In the genomic region with DNA sequence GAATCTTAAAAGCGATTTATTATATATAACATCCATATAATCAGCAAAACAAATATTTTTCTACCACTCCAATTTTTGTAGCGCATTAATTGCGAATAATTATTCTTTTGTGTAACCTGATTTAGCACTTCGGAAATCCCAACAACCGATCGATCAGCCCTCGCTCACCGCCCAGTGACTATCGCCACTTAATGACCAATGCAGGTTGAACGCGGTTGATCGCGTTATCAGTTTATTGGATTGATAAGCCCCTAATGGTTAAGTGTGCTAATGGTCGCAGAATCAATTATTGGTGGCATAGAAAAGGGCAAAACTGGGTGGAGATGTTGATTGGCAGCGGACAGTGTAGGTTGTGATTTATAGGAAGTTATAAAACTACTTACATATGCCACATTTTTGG, we compare ENCODE assay signal across 2 fruit fly cellular contexts.
TF ChIP-seq lines count a peak whose summit lies in the region.

No protein-coding gene starts in this region.

- TF ChIP-seq CTCF in whole organism, embryonic (GFP tag; optimal IDR thresholded peaks at IDR 0.05; lab: Kevin White, UChicago): no peak

TF ChIP-seq in whole organism, adult, 20 proteins besides CTCF, POLR2A, EP300 and RAD21:
- no peak for TF ChIP-seq pad (GFP tag; optimal IDR thresholded peaks at IDR 0.05; lab: Kevin White, UChicago)
- no peak for TF ChIP-seq CG11617 (GFP tag; optimal IDR thresholded peaks at IDR 0.05; lab: Kevin White, UChicago)
- TF ChIP-seq cnc (optimal IDR thresholded peaks at IDR 0.05; lab: Kevin White, UChicago): no peak
- TF ChIP-seq kay (GFP tag; lab: Kevin White, UChicago; ENCODE audit: borderline replicate concordance): peak; percentile 43

TF ChIP-seq in whole organism, embryonic, 481 proteins besides CTCF, POLR2A, EP300 and RAD21:
- TF ChIP-seq chinmo (GFP tag; IDR thresholded peaks at IDR 0.05; lab: Robert Waterston, UW; ENCODE audit: partially characterized antibody): 0 out of 4 replicates have a peak, but pooled peaks have one; percentile 55
- no peak for TF ChIP-seq CG3163 (GFP tag; optimal IDR thresholded peaks at IDR 0.05; lab: Kevin White, UChicago)
- no peak for TF ChIP-seq hb (GFP tag; IDR thresholded peaks at IDR 0.05; lab: Robert Waterston, UW; ENCODE audit: partially characterized antibody)
- peak; percentile 63 for TF ChIP-seq mirr (GFP tag; optimal IDR thresholded peaks at IDR 0.05; lab: Kevin White, UChicago)
- TF ChIP-seq vvl (GFP tag; IDR thresholded peaks at IDR 0.05; lab: Robert Waterston, UW): no peak
- TF ChIP-seq bcd (GFP tag; optimal IDR thresholded peaks at IDR 0.05; lab: Kevin White, UChicago): no peak
- TF ChIP-seq ab (GFP tag; optimal IDR thresholded peaks at IDR 0.05; lab: Kevin White, UChicago): no peak
- no peak for TF ChIP-seq CG2202 (tag; optimal IDR thresholded peaks at IDR 0.05; lab: Kevin White, UChicago)
- TF ChIP-seq Nf-YC (tag; optimal IDR thresholded peaks at IDR 0.05; lab: Kevin White, UChicago): no peak
- peak; percentile 82 for TF ChIP-seq Vsx1 (GFP tag; optimal IDR thresholded peaks at IDR 0.05; lab: Kevin White, UChicago)
- peak; percentile 55; the same call in 2 of the 3 replicates for TF ChIP-seq row (GFP tag; IDR thresholded peaks at IDR 0.05; lab: Robert Waterston, UW)
- TF ChIP-seq exex (tag; optimal IDR thresholded peaks at IDR 0.05; lab: Kevin White, UChicago): peak; percentile 96
- no peak for TF ChIP-seq usp (GFP tag; optimal IDR thresholded peaks at IDR 0.05; lab: Kevin White, UChicago)
- TF ChIP-seq Fer3 (tag; optimal IDR thresholded peaks at IDR 0.05; lab: Kevin White, UChicago): no peak
- no peak for TF ChIP-seq CG11456 (GFP tag; IDR thresholded peaks at IDR 0.05; lab: Robert Waterston, UW)
- no peak for TF ChIP-seq abd-A (tag; optimal IDR thresholded peaks at IDR 0.05; lab: Kevin White, UChicago)
- no peak for TF ChIP-seq CG15514 (GFP tag; optimal IDR thresholded peaks at IDR 0.05; lab: Kevin White, UChicago)
- TF ChIP-seq eve (GFP tag; optimal IDR thresholded peaks at IDR 0.05; lab: Kevin White, UChicago): no peak
- peak; percentile 12 for TF ChIP-seq CG18476 (GFP tag; optimal IDR thresholded peaks at IDR 0.05; lab: Kevin White, UChicago)
- no peak for TF ChIP-seq Lim3 (GFP tag; IDR thresholded peaks at IDR 0.05; lab: Robert Waterston, UW)
- TF ChIP-seq BEAF-32 (GFP tag; optimal IDR thresholded peaks at IDR 0.05; lab: Kevin White, UChicago): no peak
- TF ChIP-seq CG9727 (GFP tag; optimal IDR thresholded peaks at IDR 0.05; lab: Kevin White, UChicago): no peak
- no peak for TF ChIP-seq tio (GFP tag; optimal IDR thresholded peaks at IDR 0.05; lab: Kevin White, UChicago)
- no peak for TF ChIP-seq oc (tag; optimal IDR thresholded peaks at IDR 0.05; lab: Kevin White, UChicago)
- no peak for TF ChIP-seq ato (GFP tag; IDR thresholded peaks at IDR 0.05; lab: Robert Waterston, UW; ENCODE audit: partially characterized antibody)
- no peak for TF ChIP-seq dmrt99B (tag; optimal IDR thresholded peaks at IDR 0.05; lab: Kevin White, UChicago)
- peak; percentile 54 for TF ChIP-seq sug (tag; optimal IDR thresholded peaks at IDR 0.05; lab: Kevin White, UChicago)
- peak; percentile 71 for TF ChIP-seq CG15601 (tag; optimal IDR thresholded peaks at IDR 0.05; lab: Kevin White, UChicago)
- TF ChIP-seq inv (GFP tag; IDR thresholded peaks at IDR 0.05; lab: Robert Waterston, UW; ENCODE audit: partially characterized antibody): no peak
- TF ChIP-seq MTF-1 (GFP tag; optimal IDR thresholded peaks at IDR 0.05; lab: Kevin White, UChicago; ENCODE audit: borderline replicate concordance): no peak
- no peak for TF ChIP-seq bigmax (GFP tag; optimal IDR thresholded peaks at IDR 0.05; lab: Kevin White, UChicago)
- TF ChIP-seq CG15696 (tag; optimal IDR thresholded peaks at IDR 0.05; lab: Kevin White, UChicago): no peak
- TF ChIP-seq otp (GFP tag; IDR thresholded peaks at IDR 0.05; lab: Robert Waterston, UW): no peak
- no peak for TF ChIP-seq Nf-YA (GFP tag; IDR thresholded peaks at IDR 0.05; lab: Robert Waterston, UW)
- no peak for TF ChIP-seq CG10654 (GFP tag; optimal IDR thresholded peaks at IDR 0.05; lab: Kevin White, UChicago)
- no peak for TF ChIP-seq h (optimal IDR thresholded peaks at IDR 0.05; lab: Kevin White, UChicago)
- no peak for TF ChIP-seq nerfin-1 (tag; optimal IDR thresholded peaks at IDR 0.05; lab: Kevin White, UChicago)
- no peak for TF ChIP-seq CG1529 (GFP tag; optimal IDR thresholded peaks at IDR 0.05; lab: Kevin White, UChicago)
- no peak for TF ChIP-seq CG1792 (GFP tag; optimal IDR thresholded peaks at IDR 0.05; lab: Kevin White, UChicago)
- no peak for TF ChIP-seq sisA (GFP tag; IDR thresholded peaks at IDR 0.05; lab: Robert Waterston, UW)
- TF ChIP-seq p53 (GFP tag; optimal IDR thresholded peaks at IDR 0.05; lab: Kevin White, UChicago): no peak
- no peak for TF ChIP-seq tx (GFP tag; optimal IDR thresholded peaks at IDR 0.05; lab: Kevin White, UChicago)
- no peak for TF ChIP-seq CG8478 (optimal IDR thresholded peaks at IDR 0.05; lab: Kevin White, UChicago)
- TF ChIP-seq pita (GFP tag; optimal IDR thresholded peaks at IDR 0.05; lab: Kevin White, UChicago): no peak
- no peak for TF ChIP-seq psq (GFP tag; optimal IDR thresholded peaks at IDR 0.05; lab: Kevin White, UChicago)
- TF ChIP-seq croc (GFP tag; conservative IDR thresholded peaks at IDR 0.05; lab: Robert Waterston, UW): no peak
- TF ChIP-seq CG4730 (GFP tag; IDR thresholded peaks at IDR 0.05; lab: Robert Waterston, UW): no peak
- TF ChIP-seq Adf1 (GFP tag; IDR thresholded peaks at IDR 0.05; lab: Robert Waterston, UW): no peak
- peak; percentile 60 for TF ChIP-seq grn (GFP tag; optimal IDR thresholded peaks at IDR 0.05; lab: Kevin White, UChicago)
- TF ChIP-seq Hey (tag; optimal IDR thresholded peaks at IDR 0.05; lab: Kevin White, UChicago): peak; percentile 96
- TF ChIP-seq CG13424 (tag; optimal IDR thresholded peaks at IDR 0.05; lab: Kevin White, UChicago): no peak
- TF ChIP-seq CG16779 (GFP tag; IDR thresholded peaks at IDR 0.05; lab: Robert Waterston, UW): no peak
- TF ChIP-seq CG14667 (GFP tag; IDR thresholded peaks at IDR 0.05; lab: Robert Waterston, UW): no peak
- TF ChIP-seq odd (GFP tag; optimal IDR thresholded peaks at IDR 0.05; lab: Kevin White, UChicago): no peak
- peak; percentile 54 for TF ChIP-seq GATAe (GFP tag; conservative IDR thresholded peaks at IDR 0.05; lab: Robert Waterston, UW)
- no peak for TF ChIP-seq salm (tag; optimal IDR thresholded peaks at IDR 0.05; lab: Kevin White, UChicago)
- TF ChIP-seq Dref (GFP tag; IDR thresholded peaks at IDR 0.05; lab: Robert Waterston, UW): no peak

Comparison
In these comparisons a context has a peak if more than half of its experiments do, and no peak if none do; other contexts are left out.
1. Of the 1 proteins assayed by ChIP-seq in both whole organism, embryonic and whole organism, adult: peak only in whole organism, embryonic: none; only in whole organism, adult: kay; in both: none; in neither: 0.